Fruit fly (Drosophila melanogaster): ENCODE results near the gene CG10097.

CG10097 gene

dm6 chr3R:12425510-12426309 is 29.9 kb upstream of the CG10097 start, which contains the start of gene Pp1-87B (continued):
- TF ChIP-seq CG17361 (GFP tag; IDR thresholded peaks at IDR 0.05): peak; percentile 80
- peak; percentile 66; the same call in 2 of the 3 replicates for TF ChIP-seq HLH4C (GFP tag; IDR thresholded peaks at IDR 0.05; ENCODE audit: partially characterized antibody)
- no peak for TF ChIP-seq B-H2 (GFP tag; optimal IDR thresholded peaks at IDR 0.05)
- peak; percentile 13 for TF ChIP-seq Nf-YB (GFP tag; optimal IDR thresholded peaks at IDR 0.05)
- no peak for TF ChIP-seq yki (optimal IDR thresholded peaks at IDR 0.05)
- no peak for TF ChIP-seq mam (GFP tag; optimal IDR thresholded peaks at IDR 0.05)
- TF ChIP-seq dmrt99B (tag; optimal IDR thresholded peaks at IDR 0.05): no peak
- peak; percentile 98 for TF ChIP-seq Elba2 (GFP tag; optimal IDR thresholded peaks at IDR 0.05)
- TF ChIP-seq ara (GFP tag; IDR thresholded peaks at IDR 0.05): no peak
- 0 out of 4 replicates have a peak, but pooled peaks have one; percentile 23 for TF ChIP-seq Dll (GFP tag; IDR thresholded peaks at IDR 0.05; ENCODE audit: partially characterized antibody)
- no peak for TF ChIP-seq jing (GFP tag; optimal IDR thresholded peaks at IDR 0.05)
- TF ChIP-seq Med (GFP tag): peak; percentile 76
- TF ChIP-seq ci (GFP tag; IDR thresholded peaks at IDR 0.05): 0 out of 3 replicates have a peak, but pooled peaks have one; percentile 5
- TF ChIP-seq Atf-2 (GFP tag; optimal IDR thresholded peaks at IDR 0.05): no peak
- TF ChIP-seq lbe (GFP tag; optimal IDR thresholded peaks at IDR 0.05): no peak
- peak; percentile 19 for TF ChIP-seq CG1603 (tag; optimal IDR thresholded peaks at IDR 0.05)
- TF ChIP-seq hkb (optimal IDR thresholded peaks at IDR 0.05): peak; percentile 92
- no peak for TF ChIP-seq hkb (GFP tag; IDR thresholded peaks at IDR 0.05)
- TF ChIP-seq CG12391 (tag; optimal IDR thresholded peaks at IDR 0.05): peak; percentile 20
- TF ChIP-seq HLHmδ (GFP tag; optimal IDR thresholded peaks at IDR 0.05): peak; percentile 61
- TF ChIP-seq CG4328 (GFP tag; optimal IDR thresholded peaks at IDR 0.05): peak; percentile 32
- TF ChIP-seq CG3847 (GFP tag; IDR thresholded peaks at IDR 0.05): peak; percentile 64
- no peak for TF ChIP-seq Atf3 (GFP tag; optimal IDR thresholded peaks at IDR 0.05)
- TF ChIP-seq psq (GFP tag; optimal IDR thresholded peaks at IDR 0.05): no peak
- TF ChIP-seq CG12659 (GFP tag; optimal IDR thresholded peaks at IDR 0.05): peak; percentile 87
- peak; percentile 89 for TF ChIP-seq Ets65A (GFP tag)
- no peak for TF ChIP-seq D (optimal IDR thresholded peaks at IDR 0.05)
- no peak for TF ChIP-seq D (GFP tag; optimal IDR thresholded peaks at IDR 0.05)
- TF ChIP-seq CG5180 (GFP tag; optimal IDR thresholded peaks at IDR 0.05): no peak
- TF ChIP-seq caup (GFP tag; optimal IDR thresholded peaks at IDR 0.05; ENCODE audit: severe bottlenecking): peak; percentile 28
- no peak for TF ChIP-seq bab2 (GFP tag; optimal IDR thresholded peaks at IDR 0.05)
- no peak for TF ChIP-seq so (GFP tag; IDR thresholded peaks at IDR 0.05)
- TF ChIP-seq trem (tag; optimal IDR thresholded peaks at IDR 0.05): peak; percentile 28
- no peak for TF ChIP-seq ap (GFP tag; IDR thresholded peaks at IDR 0.05)
- TF ChIP-seq CG5953 (GFP tag; IDR thresholded peaks at IDR 0.05): no peak
- TF ChIP-seq Nf-YC (tag; optimal IDR thresholded peaks at IDR 0.05): peak; percentile 46
- no peak for TF ChIP-seq fd64A (GFP tag; optimal IDR thresholded peaks at IDR 0.05)
- peak in 1 of 2 experiments; percentile 11 for TF ChIP-seq dpn (GFP tag; optimal IDR thresholded peaks at IDR 0.05)
- TF ChIP-seq CG6791 (GFP tag; IDR thresholded peaks at IDR 0.05; ENCODE audit: partially characterized antibody): peak; percentile 55; the same call in 2 of the 3 replicates
- peak in 1 of 2 experiments; percentile 8 for TF ChIP-seq crp (GFP tag; optimal IDR thresholded peaks at IDR 0.05)
- TF ChIP-seq CG8478 (optimal IDR thresholded peaks at IDR 0.05): peak; percentile 97
- peak; percentile 8 for TF ChIP-seq CG4424 (GFP tag; optimal IDR thresholded peaks at IDR 0.05)
- TF ChIP-seq sim (GFP tag; IDR thresholded peaks at IDR 0.05): no peak
- peak; percentile 100 for TF ChIP-seq CG11560 (tag; IDR thresholded peaks at IDR 0.05)
- TF ChIP-seq sug (tag; optimal IDR thresholded peaks at IDR 0.05): peak; percentile 55
- TF ChIP-seq CG3065 (GFP tag; optimal IDR thresholded peaks at IDR 0.05): no peak
- peak; percentile 13 for TF ChIP-seq Camta (GFP tag; optimal IDR thresholded peaks at IDR 0.05)
- no peak for TF ChIP-seq NfI (GFP tag; optimal IDR thresholded peaks at IDR 0.05)
- no peak for TF ChIP-seq CG6765 (GFP tag; optimal IDR thresholded peaks at IDR 0.05)
- peak; percentile 77 for TF ChIP-seq pzg (GFP tag; optimal IDR thresholded peaks at IDR 0.05)
